Worm (Caenorhabditis elegans): ENCODE measurements around the gene F22B7.1.

- TF ChIP-seq C04F5.9 (tag; optimal IDR thresholded peaks at IDR 0.05) (no peak), nhr-237 (tag; optimal IDR thresholded peaks at IDR 0.05) (no peak), pqm-1 (tag; optimal IDR thresholded peaks at IDR 0.05) (no peak), aly-2 (tag; optimal IDR thresholded peaks at IDR 0.05) (no peak), nhr-71 (tag; optimal IDR thresholded peaks at IDR 0.05) (no peak)
Measured at ce11 chrIII:8628405-8628982, 36.6 kb upstream of the F22B7.1 start, which contains the start of the genes polk-1 and gpr-1.

All from whole organism, L1 larva.